Worm (Caenorhabditis elegans): ENCODE data around the gene vps-33.2.

DNA sequence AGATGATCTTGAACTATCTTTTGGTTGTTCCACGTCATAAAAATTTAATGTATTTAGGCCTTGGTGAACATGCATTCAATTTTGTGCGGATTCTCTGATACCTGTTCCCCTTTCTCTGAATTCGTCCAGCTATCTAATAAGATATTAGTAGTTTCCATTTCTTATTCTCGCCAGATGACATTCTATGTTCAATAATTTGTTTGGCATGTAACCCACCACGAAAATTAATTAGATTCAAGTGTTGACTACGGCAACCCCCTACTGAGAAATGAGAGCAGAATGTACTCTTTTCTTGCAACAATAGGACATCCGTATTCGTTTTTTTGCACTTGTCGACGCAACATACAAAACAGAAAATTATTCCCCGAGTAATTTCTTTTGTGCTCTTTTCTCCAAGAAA is 41.2 kb downstream of the vps-33.2 start:
- no peak for TF ChIP-seq W03F9.2 (tag; optimal IDR thresholded peaks at IDR 0.05)
- no peak for TF ChIP-seq dao-5 (tag; optimal IDR thresholded peaks at IDR 0.05)
- TF ChIP-seq him-1 (tag; optimal IDR thresholded peaks at IDR 0.05) = no peak
